Fruit fly (Drosophila melanogaster) Kc167 (cell line): Measurements from ENCODE around the gene CG6763.

Source experiments
- Myc ChIP-seq: fragments of >200 bp; optimal IDR thresholded peaks from 2 replicates; lab custom pipeline; 2017; ENCODE audit warnings: missing external identifiers
- Sin3A ChIP-seq: fragments of >200 bp; optimal IDR thresholded peaks from 2 replicates; lab custom pipeline; 2018; ENCODE audit warnings: missing external identifiers
- h ChIP-seq: fragments of >200 bp; optimal IDR thresholded peaks from 3 replicates; lab custom pipeline; 2018; ENCODE audit warnings: missing external identifiers
- insv ChIP-seq: fragments of >200 bp; optimal IDR thresholded peaks from 3 replicates; lab custom pipeline; 2018; ENCODE audit warnings: missing external identifiers
- psq ChIP-seq: fragments of >200 bp; optimal IDR thresholded peaks from 2 replicates; lab custom pipeline; 2017; ENCODE audit warnings: missing external identifiers
- ttk ChIP-seq: sonication (Bioruptor generic); optimal IDR thresholded peaks from 2 replicates; lab custom pipeline; 2017; ENCODE audit warnings: missing external identifiers

- TF ChIP-seq h (no peak), psq (lab: Kevin White, UChicago) (no peak), ttk (no peak), Myc (no peak), insv (lab: Kevin White, UChicago) (no peak), Sin3A (lab: Kevin White, UChicago) (no peak)
Observed at dm6 chr3R:23315630-23316029, 31.8 kb downstream of the CG6763 start.
